Fruit fly (Drosophila melanogaster) whole organism: Measurements from ENCODE around the gene ninaG.

Experiments used
- Dll ChIP-seq: fragments of >200 bp; optimal IDR thresholded peaks from 2 replicates; lab custom pipeline; 2017
- EcR ChIP-seq, 2 experiments: fragments of >200 bp; optimal IDR thresholded peaks; 2 replicates each; lab custom pipeline; 2017; ENCODE audit warnings: missing biosample characterization in 2 of 2, missing genetic modification characterization in 2 of 2, missing genetic modification reagents in 2 of 2
- pan ChIP-seq: fragments of >200 bp; optimal IDR thresholded peaks from 2 replicates; lab custom pipeline; 2017
- psq ChIP-seq: fragments of >200 bp; optimal IDR thresholded peaks from 2 replicates; lab custom pipeline; 2017
- usp ChIP-seq: fragments of >200 bp; optimal IDR thresholded peaks from 2 replicates; lab custom pipeline; 2017; ENCODE audit warnings: missing biosample characterization, missing genetic modification characterization, mixed read lengths

- no peak for TF ChIP-seq pan (lab: Kevin White, UChicago)
- no peak for TF ChIP-seq psq (lab: Kevin White, UChicago)
- no peak for TF ChIP-seq usp
- TF ChIP-seq Dll (lab: Kevin White, UChicago): no peak
- TF ChIP-seq EcR (GFP tag; optimal IDR thresholded peaks at IDR 0.05; lab: Kevin White, UChicago): no peak
These were observed 46.4 kb downstream of the ninaG start for dm6 chr3R:11375142-11375541.
